Worm (Caenorhabditis elegans) whole organism, young adult: ENCODE measurements around the gene F19F10.14.
A peak's percentile ranks its signal among the peaks of the same experiment; 100 is the strongest.

ENCODE experiments used
- B0261.1 ChIP-seq: sonication (generic microtip); optimal IDR thresholded peaks from 2 replicates; lab custom pipeline; 2016; ENCODE audit warnings: mild to moderate bottlenecking, missing genetic modification characterization, moderate library complexity, missing compliant biosample characterization
- B0336.3 ChIP-seq: fragments of 200-800 bp; sonication (Bioruptor generic); IDR thresholded peaks from 2 replicates; pipeline ENCODE4 v1.3.6; 2022; ENCODE audit warnings: missing genetic modification characterization, missing compliant biosample characterization
- C06A6.2 ChIP-seq: fragments of 200-800 bp; sonication (Bioruptor generic); conservative IDR thresholded peaks from 2 replicates; pipeline ENCODE4 v1.3.6; 2022; ENCODE audit warnings: missing genetic modification characterization, missing compliant biosample characterization
- C17E4.6 ChIP-seq: fragments of 200-800 bp; sonication (Bioruptor generic); IDR thresholded peaks from 2 replicates; pipeline ENCODE4 v1.3.6; 2022; ENCODE audit warnings: missing genetic modification reagents, missing genetic modification characterization, missing compliant biosample characterization
- D2030.7 ChIP-seq: fragments of 200-800 bp; sonication (Bioruptor generic); IDR thresholded peaks from 2 replicates; pipeline ENCODE4 v1.3.6; 2022; ENCODE audit warnings: missing genetic modification reagents, missing genetic modification characterization, missing compliant biosample characterization
- F10E7.11 ChIP-seq: sonication (generic microtip); optimal IDR thresholded peaks from 2 replicates; lab custom pipeline; 2017; ENCODE audit warnings: mild to moderate bottlenecking, missing genetic modification characterization, moderate library complexity, missing compliant biosample characterization
- F23B12.7 ChIP-seq: sonication (generic microtip); optimal IDR thresholded peaks from 2 replicates; lab custom pipeline; 2017; ENCODE audit warnings: missing genetic modification characterization, mild to moderate bottlenecking, missing compliant biosample characterization, antibody characterized with exemption, moderate library complexity; ENCODE audit not compliant: insufficient read depth
- F37B4.10 ChIP-seq: fragments of 200-800 bp; sonication (Bioruptor generic); IDR thresholded peaks from 2 replicates; pipeline ENCODE4 v1.3.6; 2022; ENCODE audit warnings: missing genetic modification characterization, missing compliant biosample characterization
- F39B2.1 ChIP-seq: fragments of 200-800 bp; sonication (Bioruptor generic); IDR thresholded peaks from 2 replicates; pipeline ENCODE4 v1.3.6; 2022; ENCODE audit warnings: missing genetic modification reagents, missing genetic modification characterization, missing compliant biosample characterization
- T26A5.8 ChIP-seq: sonication (generic microtip); optimal IDR thresholded peaks from 2 replicates; lab custom pipeline; 2016; ENCODE audit warnings: missing genetic modification characterization, missing compliant biosample characterization
- Y53F4B.3 ChIP-seq: fragments of 200-800 bp; sonication (Bioruptor generic); IDR thresholded peaks from 2 replicates; pipeline ENCODE4 v1.3.6; 2022; ENCODE audit warnings: missing genetic modification reagents, missing genetic modification characterization, missing compliant biosample characterization
- Y95B8A.8 ChIP-seq: fragments of 200-800 bp; sonication (Bioruptor generic); IDR thresholded peaks from 2 replicates; pipeline ENCODE4 v1.3.6; 2022; ENCODE audit warnings: missing genetic modification reagents, missing genetic modification characterization, missing compliant biosample characterization
- aptf-2 ChIP-seq: fragments of 200-800 bp; sonication (Bioruptor generic); conservative IDR thresholded peaks from 2 replicates; pipeline ENCODE4 v1.3.6; 2022; ENCODE audit warnings: missing genetic modification reagents, missing genetic modification characterization, missing compliant biosample characterization
- athp-1 ChIP-seq: sonication (generic microtip); optimal IDR thresholded peaks from 2 replicates; lab custom pipeline; 2017; ENCODE audit warnings: mild to moderate bottlenecking, missing genetic modification characterization, missing compliant biosample characterization
- cebp-2 ChIP-seq: fragments of 200-800 bp; sonication (Bioruptor generic); IDR thresholded peaks from 2 replicates; pipeline ENCODE4 v1.3.6; 2022; ENCODE audit warnings: missing genetic modification characterization, missing compliant biosample characterization
- ceh-40 ChIP-seq: fragments of 200-800 bp; sonication (Bioruptor generic); IDR thresholded peaks from 2 replicates; pipeline ENCODE4 v1.3.6; 2022; ENCODE audit warnings: missing genetic modification characterization, missing compliant biosample characterization
- ceh-79 ChIP-seq: sonication (generic microtip); optimal IDR thresholded peaks from 2 replicates; lab custom pipeline; 2017; ENCODE audit warnings: mild to moderate bottlenecking, missing genetic modification characterization, missing compliant biosample characterization
- ceh-91 ChIP-seq: fragments of 200-800 bp; sonication (Bioruptor generic); IDR thresholded peaks from 2 replicates; pipeline ENCODE4 v1.3.6; 2022; ENCODE audit warnings: missing genetic modification reagents, missing genetic modification characterization, missing compliant biosample characterization
- ekl-4 ChIP-seq: fragments of 200-800 bp; sonication (Bioruptor generic); IDR thresholded peaks from 2 replicates; pipeline ENCODE4 v1.3.6; 2022; ENCODE audit warnings: missing genetic modification reagents, missing genetic modification characterization, missing compliant biosample characterization
- him-1 ChIP-seq: sonication (generic microtip); optimal IDR thresholded peaks from 2 replicates; lab custom pipeline; 2016; ENCODE audit warnings: missing genotype, missing genetic modification reagents, missing genetic modification characterization, missing compliant biosample characterization
- hmg-1.2 ChIP-seq: fragments of 200-800 bp; sonication (Bioruptor generic); IDR thresholded peaks from 2 replicates; pipeline ENCODE4 v1.3.6; 2022; ENCODE audit warnings: missing genetic modification reagents, missing genetic modification characterization, missing compliant biosample characterization
- hmg-20 ChIP-seq: fragments of 200-800 bp; sonication (Bioruptor generic); IDR thresholded peaks from 2 replicates; pipeline ENCODE4 v1.3.6; 2022; ENCODE audit warnings: missing genetic modification reagents, missing genetic modification characterization, missing compliant biosample characterization
- hrde-1 ChIP-seq: sonication (generic microtip); optimal IDR thresholded peaks from 2 replicates; lab custom pipeline; 2016; ENCODE audit warnings: missing genetic modification characterization, mild to moderate bottlenecking, missing compliant biosample characterization, moderate library complexity, missing genotype, missing genetic modification reagents, borderline replicate concordance
- hsf-1 ChIP-seq: fragments of 200-800 bp; sonication (Bioruptor generic); IDR thresholded peaks from 2 replicates; pipeline ENCODE4 v1.3.6; 2022; ENCODE audit warnings: missing genetic modification reagents, missing genetic modification characterization, missing compliant biosample characterization
- lin-54 ChIP-seq: fragments of 200-800 bp; sonication (Bioruptor generic); optimal IDR thresholded peaks from 2 replicates; lab custom pipeline; 2018; ENCODE audit warnings: mild to moderate bottlenecking, missing genetic modification characterization, missing compliant biosample characterization
- lir-1 ChIP-seq: fragments of 200-800 bp; sonication (Bioruptor generic); conservative IDR thresholded peaks from 2 replicates; pipeline ENCODE4 v1.3.6; 2022; ENCODE audit warnings: missing genetic modification reagents, missing genetic modification characterization, missing compliant biosample characterization
- lsl-1 ChIP-seq: fragments of 200-800 bp; sonication (Bioruptor generic); optimal IDR thresholded peaks from 2 replicates; lab custom pipeline; 2018; ENCODE audit warnings: mild to moderate bottlenecking, missing genetic modification characterization, moderate library complexity, missing compliant biosample characterization
- madf-8 ChIP-seq: fragments of 200-800 bp; sonication (Bioruptor generic); conservative IDR thresholded peaks from 2 replicates; pipeline ENCODE4 v1.3.6; 2022; ENCODE audit warnings: missing genetic modification reagents, missing genetic modification characterization, missing compliant biosample characterization
- mcd-1 ChIP-seq: fragments of 200-800 bp; sonication (Bioruptor generic); IDR thresholded peaks from 2 replicates; pipeline ENCODE4 v1.3.6; 2022; ENCODE audit warnings: missing genetic modification reagents, missing genetic modification characterization, missing compliant biosample characterization
- mxl-1 ChIP-seq: sonication (generic microtip); optimal IDR thresholded peaks from 2 replicates; lab custom pipeline; 2016; ENCODE audit warnings: missing genetic modification characterization, missing compliant biosample characterization
- nfya-2 ChIP-seq: fragments of 200-800 bp; sonication (Bioruptor generic); IDR thresholded peaks from 2 replicates; pipeline ENCODE4 v1.3.6; 2022; ENCODE audit warnings: missing genetic modification reagents, missing genetic modification characterization, missing compliant biosample characterization
- nhr-27 ChIP-seq: fragments of 200-800 bp; sonication (Bioruptor generic); optimal IDR thresholded peaks from 2 replicates; lab custom pipeline; 2018; ENCODE audit warnings: mild to moderate bottlenecking, missing genetic modification characterization, moderate library complexity, missing compliant biosample characterization
- nhr-80 ChIP-seq: sonication (generic microtip); optimal IDR thresholded peaks from 2 replicates; lab custom pipeline; 2016; ENCODE audit warnings: missing genetic modification characterization, missing compliant biosample characterization
- pbrm-1 ChIP-seq: fragments of 200-800 bp; sonication (Bioruptor generic); IDR thresholded peaks from 2 replicates; pipeline ENCODE4 v1.3.6; 2022; ENCODE audit warnings: missing genetic modification reagents, missing genetic modification characterization, missing compliant biosample characterization
- rcor-1 ChIP-seq: fragments of 200-800 bp; sonication (Bioruptor generic); IDR thresholded peaks from 2 replicates; pipeline ENCODE4 v1.3.6; 2022; ENCODE audit warnings: missing genetic modification reagents, missing genetic modification characterization, missing compliant biosample characterization
- sdz-38 ChIP-seq: sonication (generic microtip); optimal IDR thresholded peaks from 2 replicates; lab custom pipeline; 2016; ENCODE audit warnings: missing genotype, missing genetic modification characterization, missing compliant biosample characterization
- snpc-1.1 ChIP-seq: sonication (generic microtip); optimal IDR thresholded peaks from 2 replicates; lab custom pipeline; 2017; ENCODE audit warnings: missing genetic modification characterization, mild to moderate bottlenecking, missing compliant biosample characterization, antibody characterized with exemption, moderate library complexity, missing genotype, missing genetic modification reagents; ENCODE audit not compliant: insufficient read depth
- tbp1 ChIP-seq: fragments of 200-800 bp; sonication (Bioruptor generic); optimal IDR thresholded peaks from 2 replicates; lab custom pipeline; 2018; ENCODE audit warnings: mild to moderate bottlenecking, missing genetic modification characterization, missing compliant biosample characterization
- unc-130 ChIP-seq: sonication (generic microtip); optimal IDR thresholded peaks from 2 replicates; lab custom pipeline; 2016; ENCODE audit warnings: missing genetic modification reagents, missing genetic modification characterization, missing compliant biosample characterization
- zim-3 ChIP-seq: sonication (generic microtip); optimal IDR thresholded peaks from 2 replicates; lab custom pipeline; 2017; ENCODE audit warnings: mild to moderate bottlenecking, missing genetic modification characterization, moderate library complexity, missing compliant biosample characterization
- ztf-25 ChIP-seq: fragments of 200-800 bp; sonication (Bioruptor generic); IDR thresholded peaks from 2 replicates; pipeline ENCODE4 v1.3.6; 2022; ENCODE audit warnings: missing genetic modification reagents, missing genetic modification characterization, missing compliant biosample characterization

F19F10.14 gene

ce11 chrV:7558693-7559092, 12.2 kb downstream of the F19F10.14 start, which contains the start of gene ets-7:
Gene ets-7 (minus strand): TSS chrV:7558793.
- TF ChIP-seq unc-130: no peak
- TF ChIP-seq lsl-1 (GFP tag; lab: Kevin White, UChicago): no peak
- no peak for TF ChIP-seq zim-3 (tag; lab: Kevin White, UChicago)
- TF ChIP-seq F23B12.7: no peak
- TF ChIP-seq nhr-27 (tag; lab: Kevin White, UChicago): no peak
- no peak for TF ChIP-seq madf-8 (GFP tag; lab: Robert Waterston, UW)
- TF ChIP-seq mcd-1 (GFP tag; lab: Robert Waterston, UW): no peak
- no peak for TF ChIP-seq F10E7.11 (tag; lab: Kevin White, UChicago)
- TF ChIP-seq hsf-1: no peak
- no peak for TF ChIP-seq nfya-2
- no peak for TF ChIP-seq ceh-79 (tag; lab: Kevin White, UChicago)
- TF ChIP-seq cebp-2 (GFP tag; lab: Robert Waterston, UW): no peak
- no peak for TF ChIP-seq B0336.3
- no peak for TF ChIP-seq hrde-1 (tag; lab: Kevin White, UChicago)
- no peak for TF ChIP-seq ceh-40 (GFP tag; lab: Robert Waterston, UW)
- TF ChIP-seq athp-1 (tag; lab: Kevin White, UChicago): no peak

DNA sequence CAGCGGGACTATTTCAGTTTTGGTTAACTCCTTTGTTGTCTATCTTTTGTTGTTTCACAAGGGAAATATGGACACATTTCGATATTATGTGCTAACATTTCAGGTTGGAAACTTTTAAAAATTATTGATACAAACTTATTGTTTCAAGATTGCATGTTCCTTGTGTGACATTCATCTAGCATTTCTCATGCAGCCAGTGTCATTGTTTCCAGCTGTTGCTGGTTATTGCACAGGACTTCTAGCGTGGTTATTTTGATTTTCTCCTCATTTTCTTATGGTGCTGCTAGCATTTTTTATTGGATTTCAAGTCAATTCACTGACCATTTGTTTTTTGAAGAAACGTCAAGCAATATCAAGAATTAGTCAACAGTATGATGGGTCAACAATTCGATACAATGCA, 15.0 kb downstream of the F19F10.14 start:
- TF ChIP-seq B0261.1 (tag; lab: Kevin White, UChicago) (no peak), lin-54 (GFP tag; lab: Kevin White, UChicago) (no peak), sdz-38 (tag; lab: Kevin White, UChicago) (no peak), snpc-1.1 (tag; lab: Kevin White, UChicago) (no peak)
- TF ChIP-seq, all 124 proteins: peak for 0

DNA sequence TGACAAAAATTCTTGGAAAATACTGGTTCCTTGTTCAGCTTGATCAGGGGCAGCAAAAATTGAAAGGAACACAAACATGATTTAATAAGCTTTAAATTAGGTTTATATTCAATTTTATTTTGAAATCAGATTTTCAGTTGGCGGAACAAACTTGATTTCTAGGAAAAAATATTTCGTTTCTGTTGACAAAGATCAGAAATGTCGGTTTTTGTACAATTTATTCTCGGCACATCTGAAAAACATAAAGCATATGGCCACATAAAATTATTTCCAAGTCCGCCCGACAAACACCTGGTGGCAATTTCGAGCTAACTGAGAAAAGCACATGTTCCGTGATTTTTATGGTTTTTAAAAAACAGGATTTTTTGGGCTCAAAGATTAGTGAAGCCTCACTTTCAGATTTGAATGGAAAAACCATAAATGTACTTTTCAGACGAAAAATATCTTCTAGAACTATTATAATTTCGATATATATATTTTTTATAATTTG, 16.9 kb downstream of the F19F10.14 start, which contains the start of gene ttr-10:
ttr-10 (minus strand) TSS at position 51 of the 490 bp plus-strand sequence.
- TF ChIP-seq Y53F4B.3 (GFP tag; lab: Robert Waterston, UW) (no peak), nhr-27 (tag; lab: Kevin White, UChicago) (no peak), ceh-79 (tag; lab: Kevin White, UChicago) (no peak)

ce11 chrV:7551821-7552220, 19.0 kb downstream of the F19F10.14 start, which contains the start of gene F19F10.3:
Gene F19F10.3 (plus strand): TSS chrV:7552121.
- TF ChIP-seq lir-1 (GFP tag; lab: Robert Waterston, UW) (no peak), D2030.7 (GFP tag; lab: Robert Waterston, UW) (no peak), C17E4.6 (GFP tag; lab: Robert Waterston, UW) (no peak), sdz-38 (tag; lab: Kevin White, UChicago) (no peak), ceh-79 (tag; lab: Kevin White, UChicago) (no peak), nhr-80 (tag; lab: Kevin White, UChicago) (no peak), lin-54 (GFP tag; lab: Kevin White, UChicago) (no peak), F39B2.1 (GFP tag; lab: Robert Waterston, UW) (no peak), B0336.3 (no peak), hmg-20 (GFP tag; lab: Robert Waterston, UW) (no peak), T26A5.8 (tag; lab: Kevin White, UChicago) (no peak), lsl-1 (GFP tag; lab: Kevin White, UChicago) (no peak), pbrm-1 (GFP tag; lab: Robert Waterston, UW) (no peak), C06A6.2 (GFP tag; lab: Robert Waterston, UW) (no peak)

DNA sequence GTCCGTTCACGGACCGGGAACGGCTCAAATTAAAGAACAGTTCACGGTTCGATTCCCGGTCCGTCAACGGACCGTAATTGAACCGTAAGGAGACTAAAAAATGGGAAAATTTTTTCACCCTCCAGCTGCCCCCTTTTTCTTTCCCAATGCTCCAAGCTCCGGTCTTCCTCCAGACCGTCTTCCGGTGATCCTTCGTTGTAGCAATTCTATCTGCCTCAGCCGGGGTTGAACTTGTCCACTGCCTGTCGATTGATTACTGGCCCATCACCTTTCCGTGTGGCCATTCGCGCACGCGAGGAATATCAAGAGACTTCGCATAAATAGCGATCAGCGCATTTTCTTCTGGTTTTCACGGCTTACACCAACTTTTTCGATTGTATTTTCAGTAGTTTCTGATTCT, 22.4 kb downstream of the F19F10.14 start:
- TF ChIP-seq pbrm-1 (GFP tag; lab: Robert Waterston, UW): peak; percentile 69
- peak; percentile 74; the same call in 1 of the 2 replicates for TF ChIP-seq ztf-25 (GFP tag; lab: Robert Waterston, UW)
- peak; percentile 47 for TF ChIP-seq mxl-1 (tag; lab: Kevin White, UChicago)
- peak; percentile 57 for TF ChIP-seq hmg-1.2
- peak; percentile 83; the same call in 1 of the 2 replicates for TF ChIP-seq ekl-4 (GFP tag; lab: Robert Waterston, UW)
- TF ChIP-seq aptf-2 (GFP tag; lab: Robert Waterston, UW): peak; percentile 78
- peak; percentile 85 for TF ChIP-seq tbp1
- TF ChIP-seq ceh-40 (GFP tag; lab: Robert Waterston, UW): peak; percentile 77; the same call in 1 of the 2 replicates
- peak; percentile 47; the same call in 1 of the 2 replicates for TF ChIP-seq ceh-91 (GFP tag; lab: Robert Waterston, UW)
- peak; percentile 78 for TF ChIP-seq rcor-1 (GFP tag; lab: Robert Waterston, UW)
- TF ChIP-seq Y95B8A.8 (GFP tag; lab: Robert Waterston, UW): peak; percentile 73
- TF ChIP-seq B0261.1 (tag; lab: Kevin White, UChicago): peak; percentile 62
- 0 out of 2 replicates have a peak, but pooled peaks have one; percentile 11 for TF ChIP-seq F37B4.10 (GFP tag; lab: Robert Waterston, UW)
- peak; percentile 45 for TF ChIP-seq him-1 (tag; lab: Kevin White, UChicago)
